Fruit fly (Drosophila melanogaster): Measurements from ENCODE around the gene mrt.

mrt gene

dm6 chr3R:27283645-27284044 is 1.2 kb upstream of the mrt start, which contains the start of gene CG3368:
Gene CG3368 (plus strand): TSS chr3R:27283780.
- TF ChIP-seq lola (GFP tag; optimal IDR thresholded peaks at IDR 0.05) (no peak), Myc (optimal IDR thresholded peaks at IDR 0.05) (no peak), fru (GFP tag; optimal IDR thresholded peaks at IDR 0.05) (no peak), Hnf4 (GFP tag; optimal IDR thresholded peaks at IDR 0.05) (no peak), HLH106 (tag; optimal IDR thresholded peaks at IDR 0.05) (no peak), CrebA (GFP tag; optimal IDR thresholded peaks at IDR 0.05; ENCODE audit: borderline replicate concordance) (no peak)

- TF ChIP-seq Hr78 (GFP tag; optimal IDR thresholded peaks at IDR 0.05) = no peak
Measured at dm6 chr3R:27281811-27282131, 690 bp downstream of the mrt start.

- no peak for TF ChIP-seq pan (optimal IDR thresholded peaks at IDR 0.05)
- no peak for TF ChIP-seq tai (GFP tag; optimal IDR thresholded peaks at IDR 0.05)
- no peak for TF ChIP-seq usp (GFP tag; optimal IDR thresholded peaks at IDR 0.05)
- TF ChIP-seq CrebA (GFP tag; optimal IDR thresholded peaks at IDR 0.05; ENCODE audit: borderline replicate concordance) = no peak
- peak; percentile 80 for TF ChIP-seq Jra (GFP tag; optimal IDR thresholded peaks at IDR 0.05)
- peak; percentile 83 to 98 for TF ChIP-seq foxo (GFP tag; optimal IDR thresholded peaks at IDR 0.05)
- TF ChIP-seq ey (GFP tag; optimal IDR thresholded peaks at IDR 0.05) = peak; percentile 97
- no peak for TF ChIP-seq Hr78 (GFP tag; optimal IDR thresholded peaks at IDR 0.05)
- TF ChIP-seq h (GFP tag; optimal IDR thresholded peaks at IDR 0.05) = peak; percentile 97
- TF ChIP-seq N (GFP tag; optimal IDR thresholded peaks at IDR 0.05) = peak; percentile 47
- no peak for TF ChIP-seq brk (GFP tag; optimal IDR thresholded peaks at IDR 0.05)
- peak; percentile 97 for TF ChIP-seq br (GFP tag; optimal IDR thresholded peaks at IDR 0.05)
- TF ChIP-seq lola (GFP tag; optimal IDR thresholded peaks at IDR 0.05) = no peak
- TF ChIP-seq CG32264 (GFP tag; optimal IDR thresholded peaks at IDR 0.05) = peak; percentile 92
- peak; percentile 91 for TF ChIP-seq Mio (GFP tag; optimal IDR thresholded peaks at IDR 0.05)
- peak; percentile 97 for TF ChIP-seq OdsH (GFP tag; optimal IDR thresholded peaks at IDR 0.05)
- TF ChIP-seq Vsx2 (GFP tag; optimal IDR thresholded peaks at IDR 0.05; ENCODE audit: partially characterized antibody) = no peak
- peak; percentile 99 for TF ChIP-seq woc (GFP tag; optimal IDR thresholded peaks at IDR 0.05)
- TF ChIP-seq sage (GFP tag; optimal IDR thresholded peaks at IDR 0.05) = peak; percentile 88
- TF ChIP-seq Sp1 (GFP tag; optimal IDR thresholded peaks at IDR 0.05) = peak; percentile 92
- peak; percentile 66 for TF ChIP-seq Rel (GFP tag; optimal IDR thresholded peaks at IDR 0.05)
- peak; percentile 54 for TF ChIP-seq Rel (tag; optimal IDR thresholded peaks at IDR 0.05)
- peak; percentile 93 for TF ChIP-seq Hnf4 (GFP tag; optimal IDR thresholded peaks at IDR 0.05)
- TF ChIP-seq sv (GFP tag; optimal IDR thresholded peaks at IDR 0.05) = peak; percentile 73
- TF ChIP-seq Abd-B (GFP tag; optimal IDR thresholded peaks at IDR 0.05) = peak; percentile 14
- TF ChIP-seq Hr83 (GFP tag; optimal IDR thresholded peaks at IDR 0.05; ENCODE audit: poor library complexity, severe bottlenecking) = peak; percentile 36
- peak; percentile 87 for TF ChIP-seq dmrt93B (GFP tag; optimal IDR thresholded peaks at IDR 0.05)
- TF ChIP-seq jim (GFP tag; optimal IDR thresholded peaks at IDR 0.05) = peak; percentile 18
- TF ChIP-seq dl (GFP tag; optimal IDR thresholded peaks at IDR 0.05; ENCODE audit: insufficient read depth in 1 of 2, partially characterized antibody in 2 of 2) = no peak
- TF ChIP-seq fru (GFP tag; optimal IDR thresholded peaks at IDR 0.05) = peak; percentile 97
- TF ChIP-seq CG9705 (GFP tag; optimal IDR thresholded peaks at IDR 0.05) = peak; percentile 35
- no peak for TF ChIP-seq Myc (optimal IDR thresholded peaks at IDR 0.05)
- peak; percentile 40 for TF ChIP-seq Dif (GFP tag; optimal IDR thresholded peaks at IDR 0.05; ENCODE audit: partially characterized antibody)
- peak; percentile 92 for TF ChIP-seq psq (GFP tag; optimal IDR thresholded peaks at IDR 0.05)
- no peak for TF ChIP-seq GATAd (GFP tag; optimal IDR thresholded peaks at IDR 0.05)
- peak; percentile 88 for TF ChIP-seq HLH106 (tag; optimal IDR thresholded peaks at IDR 0.05)
- TF ChIP-seq rgr (GFP tag; optimal IDR thresholded peaks at IDR 0.05) = peak; percentile 98
- no peak for TF ChIP-seq Dfd (GFP tag; optimal IDR thresholded peaks at IDR 0.05)
- peak; percentile 36 for TF ChIP-seq dsf (GFP tag; optimal IDR thresholded peaks at IDR 0.05; ENCODE audit: borderline replicate concordance)
Measured at dm6 chr3R:27281022-27281810, 1.2 kb downstream of the mrt start.

Data from whole organism, wandering third instar larva.